Worm (Caenorhabditis elegans) whole organism, mixed stage, embryonic: ENCODE measurements around the gene Y105C5B.1.

ENCODE experiments used
- M03D4.4 ChIP-seq: sonication (generic microtip); optimal IDR thresholded peaks from 2 replicates; lab custom pipeline; 2017; ENCODE audit warnings: mild to moderate bottlenecking, missing genetic modification characterization, missing compliant biosample characterization
- blmp-1 ChIP-seq: fragments of 150-350 bp; optimal IDR thresholded peaks from 2 replicates; lab custom pipeline; 2014; ENCODE audit warnings: missing biosample characterization, missing genetic modification characterization
- ceh-43 ChIP-seq: fragments of 200-800 bp; sonication (Bioruptor generic); optimal IDR thresholded peaks from 2 replicates; lab custom pipeline; 2018; ENCODE audit warnings: mild to moderate bottlenecking, missing genetic modification characterization, moderate library complexity, missing compliant biosample characterization
- ceh-83 ChIP-seq: fragments of 200-800 bp; sonication (Bioruptor generic); optimal IDR thresholded peaks from 2 replicates; lab custom pipeline; 2018; ENCODE audit warnings: mild to moderate bottlenecking, missing genetic modification characterization, missing compliant biosample characterization
- ces-1 ChIP-seq: fragments of 150-350 bp; optimal IDR thresholded peaks from 2 replicates; lab custom pipeline; 2014; ENCODE audit warnings: missing biosample characterization, missing genetic modification reagents, missing genetic modification characterization
- cnd-1 ChIP-seq: fragments of 200-800 bp; sonication (Bioruptor generic); optimal IDR thresholded peaks from 2 replicates; lab custom pipeline; 2018; ENCODE audit warnings: mild to moderate bottlenecking, missing genetic modification characterization, missing compliant biosample characterization
- elt-3 ChIP-seq: fragments of 150-350 bp; optimal IDR thresholded peaks from 2 replicates; lab custom pipeline; 2014; ENCODE audit warnings: missing biosample characterization, missing genetic modification characterization
- flh-1 ChIP-seq: fragments of 200-800 bp; sonication (Bioruptor generic); optimal IDR thresholded peaks from 2 replicates; lab custom pipeline; 2018; ENCODE audit warnings: mild to moderate bottlenecking, missing genetic modification characterization, moderate library complexity, missing compliant biosample characterization
- ham-2 ChIP-seq: fragments of 200-800 bp; sonication (Bioruptor generic); optimal IDR thresholded peaks from 2 replicates; lab custom pipeline; 2018; ENCODE audit warnings: mild to moderate bottlenecking, missing genetic modification characterization, missing compliant biosample characterization
- hlh-1 ChIP-seq: fragments of 150-350 bp; optimal IDR thresholded peaks from 2 replicates; lab custom pipeline; 2014; ENCODE audit warnings: missing biosample characterization, missing genetic modification reagents, missing genetic modification characterization
- lin-13 ChIP-seq: fragments of 150-350 bp; optimal IDR thresholded peaks from 2 replicates; lab custom pipeline; 2014; ENCODE audit warnings: missing biosample characterization, missing genetic modification characterization
- lin-32 ChIP-seq: fragments of 200-800 bp; sonication (Bioruptor generic); optimal IDR thresholded peaks from 2 replicates; lab custom pipeline; 2018; ENCODE audit warnings: mild to moderate bottlenecking, missing genetic modification characterization, missing compliant biosample characterization
- lsy-2 ChIP-seq: fragments of 150-350 bp; optimal IDR thresholded peaks from 2 replicates; lab custom pipeline; 2014; ENCODE audit warnings: missing biosample characterization, missing genetic modification characterization
- mab-5 ChIP-seq: fragments of 150-350 bp; optimal IDR thresholded peaks from 2 replicates; lab custom pipeline; 2014; ENCODE audit warnings: missing biosample characterization, missing genetic modification characterization
- mep-1 ChIP-seq: fragments of 150-350 bp; optimal IDR thresholded peaks from 2 replicates; lab custom pipeline; 2017; ENCODE audit warnings: missing biosample characterization, missing genetic modification reagents, missing genetic modification characterization, inconsistent platforms
- nhr-12 ChIP-seq: fragments of 150-350 bp; optimal IDR thresholded peaks from 2 replicates; lab custom pipeline; 2014; ENCODE audit warnings: missing biosample characterization, missing genetic modification characterization
- nhr-28 ChIP-seq: fragments of 150-350 bp; optimal IDR thresholded peaks from 2 replicates; lab custom pipeline; 2014; ENCODE audit warnings: missing biosample characterization, missing genetic modification characterization
- nhr-76 ChIP-seq: sonication (generic microtip); optimal IDR thresholded peaks from 2 replicates; lab custom pipeline; 2017; ENCODE audit warnings: missing biosample characterization, missing genetic modification characterization
- pha-4 ChIP-seq: fragments of 150-350 bp; optimal IDR thresholded peaks from 2 replicates; lab custom pipeline; 2018; ENCODE audit warnings: missing biosample characterization, missing genetic modification reagents, missing genetic modification characterization
- sem-2 ChIP-seq: fragments of 200-800 bp; sonication (Bioruptor generic); optimal IDR thresholded peaks from 2 replicates; lab custom pipeline; 2018; ENCODE audit warnings: mild to moderate bottlenecking, missing genetic modification characterization, missing compliant biosample characterization
- snpc-4 ChIP-seq: fragments of 150-350 bp; optimal IDR thresholded peaks from 2 replicates; lab custom pipeline; 2014; ENCODE audit warnings: missing biosample characterization, missing genetic modification characterization
- tbx-8 ChIP-seq: fragments of 200-800 bp; sonication (Bioruptor generic); optimal IDR thresholded peaks from 2 replicates; lab custom pipeline; 2018; ENCODE audit warnings: mild to moderate bottlenecking, missing genetic modification characterization, moderate library complexity, missing compliant biosample characterization
- unc-120 ChIP-seq: sonication (generic microtip); optimal IDR thresholded peaks from 2 replicates; lab custom pipeline; 2017; ENCODE audit warnings: missing genetic modification characterization, missing compliant biosample characterization; ENCODE audit not compliant: poor library complexity, severe bottlenecking
- unc-39 ChIP-seq: fragments of 150-350 bp; optimal IDR thresholded peaks from 2 replicates; lab custom pipeline; 2014; ENCODE audit warnings: missing biosample characterization, missing genetic modification characterization
- unc-62 ChIP-seq: fragments of 150-350 bp; optimal IDR thresholded peaks from 2 replicates; lab custom pipeline; 2014; ENCODE audit warnings: missing biosample characterization, missing genetic modification reagents, missing genetic modification characterization
- zip-8 ChIP-seq: fragments of 150-350 bp; optimal IDR thresholded peaks from 2 replicates; lab custom pipeline; 2014; ENCODE audit warnings: missing biosample characterization, missing genetic modification characterization
- ztf-11 ChIP-seq: fragments of 150-350 bp; optimal IDR thresholded peaks from 2 replicates; lab custom pipeline; 2014; ENCODE audit warnings: missing biosample characterization, missing genetic modification characterization

The Y105C5B.1 gene

ce11 chrIV:15870356-15870755, at the start of gene Y105C5B.1:
Gene Y105C5B.1 (plus strand): TSS chrIV:15870656.
- no peak for TF ChIP-seq mep-1 (tag; lab: Kevin White, UChicago)

DNA sequence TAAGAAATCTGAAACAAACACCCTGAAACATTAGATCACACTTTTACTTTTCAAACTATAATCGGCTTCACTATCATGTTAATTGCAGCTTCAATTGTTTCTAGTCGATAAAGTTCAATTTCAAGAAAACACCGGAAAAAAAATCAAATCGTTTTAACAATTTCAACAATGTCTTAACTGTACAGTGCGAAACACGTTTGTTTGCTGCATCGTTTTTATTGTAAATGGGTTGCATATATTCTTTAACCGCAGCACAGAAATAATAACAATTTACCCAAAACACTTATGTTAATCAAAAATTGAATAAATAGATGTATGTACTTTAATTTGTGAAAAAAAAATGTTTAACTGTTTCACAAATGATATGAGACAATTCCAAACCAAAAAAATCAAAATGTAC, 26.4 kb upstream of the Y105C5B.1 start:
- TF ChIP-seq lsy-2 (tag; lab: Kevin White, UChicago) (no peak), cnd-1 (tag; lab: Kevin White, UChicago) (no peak), ztf-11 (tag; lab: Kevin White, UChicago) (no peak), unc-62 (no peak), nhr-28 (no peak), ces-1 (no peak), mep-1 (tag; lab: Kevin White, UChicago) (no peak), M03D4.4 (tag; lab: Kevin White, UChicago) (no peak), flh-1 (GFP tag; lab: Kevin White, UChicago) (no peak), pha-4 (no peak), elt-3 (no peak)

DNA sequence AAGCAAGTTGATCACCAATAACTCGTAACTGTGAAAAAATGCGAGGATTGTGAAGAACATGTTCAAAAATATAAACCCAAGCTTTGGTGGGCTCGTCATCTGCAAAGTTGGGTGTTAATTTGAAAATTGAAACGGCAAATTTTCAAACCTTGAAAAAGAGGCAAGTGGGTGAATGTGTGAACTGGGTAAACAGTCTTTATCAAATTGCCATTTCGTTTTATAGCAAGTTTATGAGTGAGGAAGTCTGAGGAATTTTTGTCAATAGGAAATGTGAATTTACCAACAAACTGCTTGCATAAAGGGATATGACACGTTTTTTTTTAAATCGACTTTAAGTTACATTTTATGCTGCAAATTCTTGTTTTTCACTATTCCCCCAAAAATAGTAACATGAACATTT, 23.9 kb upstream of the Y105C5B.1 start, which contains the start of gene Y105C5A.1270:
Y105C5A.1270 (minus strand) TSS at position 101 of the 400 bp plus-strand sequence.
- no peak for TF ChIP-seq blmp-1 (tag; lab: Kevin White, UChicago)
- TF ChIP-seq zip-8 (tag; lab: Kevin White, UChicago) = no peak
- no peak for TF ChIP-seq lin-32
- TF ChIP-seq pha-4 = no peak
- TF ChIP-seq ceh-43 (GFP tag; lab: Kevin White, UChicago) = no peak
- TF ChIP-seq lsy-2 (tag; lab: Kevin White, UChicago) = no peak
- TF ChIP-seq tbx-8 = no peak
- TF ChIP-seq unc-62 = no peak
- no peak for TF ChIP-seq ces-1
- TF ChIP-seq ham-2 (GFP tag; lab: Kevin White, UChicago) = no peak
- no peak for TF ChIP-seq mab-5 (tag; lab: Kevin White, UChicago)
- TF ChIP-seq nhr-76 (tag; lab: Kevin White, UChicago) = no peak
- no peak for TF ChIP-seq unc-39 (tag; lab: Kevin White, UChicago)
- TF ChIP-seq ztf-11 (tag; lab: Kevin White, UChicago) = no peak
- TF ChIP-seq ceh-83 (GFP tag; lab: Kevin White, UChicago) = no peak
- TF ChIP-seq snpc-4 (tag; lab: Kevin White, UChicago) = no peak
- TF ChIP-seq cnd-1 (tag; lab: Kevin White, UChicago) = no peak
- TF ChIP-seq, all 35 proteins: peak for 0

- TF ChIP-seq ceh-83 (GFP tag; lab: Kevin White, UChicago) = no peak
- TF ChIP-seq nhr-12 (tag; lab: Kevin White, UChicago) = no peak
- TF ChIP-seq lin-32 = no peak
- no peak for TF ChIP-seq pha-4
- TF ChIP-seq mep-1 (tag; lab: Kevin White, UChicago) = no peak
- no peak for TF ChIP-seq hlh-1 (tag; lab: Kevin White, UChicago)
- TF ChIP-seq lin-13 (tag; lab: Kevin White, UChicago) = no peak
- TF ChIP-seq lsy-2 (tag; lab: Kevin White, UChicago) = no peak
- TF ChIP-seq sem-2 = no peak
- no peak for TF ChIP-seq M03D4.4 (tag; lab: Kevin White, UChicago)
- TF ChIP-seq, all 35 proteins: peak for 0
Observed at ce11 chrIV:15847096-15847495, 23.4 kb upstream of the Y105C5B.1 start, which contains the start of gene Y105C5A.1269. Gene Y105C5A.1269 (plus strand): TSS chrIV:15847396.

- TF ChIP-seq sem-2 (no peak), unc-120 (tag; lab: Kevin White, UChicago) (no peak)
- TF ChIP-seq, all 35 proteins: peak for 0
Observed at ce11 chrIV:15849656-15850055, 20.8 kb upstream of the Y105C5B.1 start, which contains the start of gene Y105C5A.24. Gene Y105C5A.24 (plus strand): TSS chrIV:15849875.

DNA sequence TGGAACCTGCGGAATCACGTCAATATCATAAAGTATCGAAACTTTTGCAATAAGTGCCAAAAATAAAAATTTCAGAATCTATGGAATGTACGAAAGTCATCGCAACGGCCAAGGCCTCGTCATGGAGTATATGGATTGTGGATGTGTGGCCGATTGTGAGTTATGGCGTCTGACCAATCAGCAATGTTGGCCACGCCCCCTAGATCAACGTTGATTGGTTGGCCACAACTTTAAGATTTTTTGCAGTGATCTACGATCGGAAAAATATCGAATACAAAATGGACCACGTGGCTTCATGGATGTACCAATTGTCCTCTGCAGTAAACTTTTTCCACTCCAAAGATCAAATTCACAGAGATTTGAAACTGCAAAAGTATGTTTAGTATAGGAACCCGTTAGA, 19.8 kb upstream of the Y105C5B.1 start:
- TF ChIP-seq ztf-11 (tag; lab: Kevin White, UChicago) = no peak
